Worm (Caenorhabditis elegans) whole organism, young adult: ENCODE measurements around the gene rad-54.L2.
A peak's percentile ranks its signal among the peaks of the same experiment; 100 is the strongest.

Experiments
- B0019.2 ChIP-seq: fragments of 200-800 bp; sonication (Bioruptor generic); conservative IDR thresholded peaks from 2 replicates; pipeline ENCODE4 v1.3.6; 2022; ENCODE audit warnings: missing genetic modification reagents, missing genetic modification characterization, missing compliant biosample characterization
- B0261.1 ChIP-seq: sonication (generic microtip); optimal IDR thresholded peaks from 2 replicates; lab custom pipeline; 2016; ENCODE audit warnings: mild to moderate bottlenecking, missing genetic modification characterization, moderate library complexity, missing compliant biosample characterization
- C06A6.2 ChIP-seq: fragments of 200-800 bp; sonication (Bioruptor generic); conservative IDR thresholded peaks from 2 replicates; pipeline ENCODE4 v1.3.6; 2022; ENCODE audit warnings: missing genetic modification characterization, missing compliant biosample characterization
- F10E7.11 ChIP-seq: sonication (generic microtip); optimal IDR thresholded peaks from 2 replicates; lab custom pipeline; 2017; ENCODE audit warnings: mild to moderate bottlenecking, missing genetic modification characterization, moderate library complexity, missing compliant biosample characterization
- F22D6.2 ChIP-seq: sonication (generic microtip); optimal IDR thresholded peaks from 2 replicates; lab custom pipeline; 2016; ENCODE audit warnings: mild to moderate bottlenecking, missing genetic modification characterization, missing compliant biosample characterization
- F33H1.4 ChIP-seq: fragments of 200-800 bp; sonication (Bioruptor generic); IDR thresholded peaks from 2 replicates; pipeline ENCODE4 v1.3.6; 2022; ENCODE audit warnings: missing genetic modification reagents, missing genetic modification characterization, missing compliant biosample characterization
- F39B2.1 ChIP-seq: fragments of 200-800 bp; sonication (Bioruptor generic); IDR thresholded peaks from 2 replicates; pipeline ENCODE4 v1.3.6; 2022; ENCODE audit warnings: missing genetic modification reagents, missing genetic modification characterization, missing compliant biosample characterization
- F55B11.4 ChIP-seq: sonication (generic microtip); optimal IDR thresholded peaks from 2 replicates; lab custom pipeline; 2016; ENCODE audit warnings: missing compliant biosample characterization, missing genetic modification characterization, borderline replicate concordance; ENCODE audit not compliant: insufficient read depth
- K12H6.12 ChIP-seq: fragments of 200-800 bp; sonication (Bioruptor generic); optimal IDR thresholded peaks from 2 replicates; lab custom pipeline; 2018; ENCODE audit warnings: mild to moderate bottlenecking, missing genetic modification characterization, missing compliant biosample characterization
- Y53F4B.3 ChIP-seq: fragments of 200-800 bp; sonication (Bioruptor generic); IDR thresholded peaks from 2 replicates; pipeline ENCODE4 v1.3.6; 2022; ENCODE audit warnings: missing genetic modification reagents, missing genetic modification characterization, missing compliant biosample characterization
- akir-1 ChIP-seq: fragments of 200-800 bp; sonication (Bioruptor generic); optimal IDR thresholded peaks from 2 replicates; lab custom pipeline; 2018; ENCODE audit warnings: mild to moderate bottlenecking, missing genetic modification characterization, moderate library complexity, missing compliant biosample characterization
- attf-3 ChIP-seq: fragments of 200-800 bp; sonication (Bioruptor generic); conservative IDR thresholded peaks from 2 replicates; pipeline ENCODE4 v1.3.6; 2022; ENCODE audit warnings: missing genetic modification reagents, missing genetic modification characterization, missing compliant biosample characterization
- bed-1 ChIP-seq: fragments of 200-800 bp; sonication (Bioruptor generic); IDR thresholded peaks from 2 replicates; pipeline ENCODE4 v1.3.6; 2022; ENCODE audit warnings: missing genetic modification reagents, missing genetic modification characterization, missing compliant biosample characterization
- ccch-3 ChIP-seq: fragments of 200-800 bp; sonication (Bioruptor generic); optimal IDR thresholded peaks from 2 replicates; lab custom pipeline; 2018; ENCODE audit warnings: mild to moderate bottlenecking, missing genetic modification characterization, missing compliant biosample characterization
- cebp-1 ChIP-seq, 2 experiments: fragments of 200-800 bp in 1 of 2; sonication (Bioruptor generic) in 1 of 2; sonication (generic microtip) in 1 of 2; IDR thresholded peaks in 1 of 2; optimal IDR thresholded peaks in 1 of 2; 2 replicates each; pipeline versions ENCODE4 v1.3.6 to Lab custom; 2017 to 2022; ENCODE audit warnings: missing compliant biosample characterization in 2 of 2, missing genetic modification characterization in 2 of 2, mild to moderate bottlenecking in 1 of 2, missing genetic modification reagents in 1 of 2, moderate library complexity in 1 of 2
- cebp-2 ChIP-seq: fragments of 200-800 bp; sonication (Bioruptor generic); IDR thresholded peaks from 2 replicates; pipeline ENCODE4 v1.3.6; 2022; ENCODE audit warnings: missing genetic modification characterization, missing compliant biosample characterization
- ceh-27 ChIP-seq: fragments of 200-800 bp; sonication (Bioruptor generic); optimal IDR thresholded peaks from 2 replicates; lab custom pipeline; 2018; ENCODE audit warnings: mild to moderate bottlenecking, missing genetic modification characterization, moderate library complexity, missing compliant biosample characterization
- ceh-58 ChIP-seq: fragments of 200-800 bp; sonication (Bioruptor generic); IDR thresholded peaks from 2 replicates; pipeline ENCODE4 v1.3.6; 2022; ENCODE audit warnings: missing genetic modification characterization, missing compliant biosample characterization
- chd-7 ChIP-seq: sonication (generic microtip); optimal IDR thresholded peaks from 2 replicates; lab custom pipeline; 2016; ENCODE audit warnings: mild to moderate bottlenecking, missing genetic modification characterization, moderate library complexity, missing compliant biosample characterization
- dox-1 ChIP-seq: fragments of 200-800 bp; sonication (Bioruptor generic); IDR thresholded peaks from 2 replicates; pipeline ENCODE4 v1.3.6; 2022; ENCODE audit warnings: missing genetic modification reagents, missing genetic modification characterization, missing compliant biosample characterization
- dpff-1 ChIP-seq: sonication (generic microtip); optimal IDR thresholded peaks from 2 replicates; lab custom pipeline; 2017; ENCODE audit warnings: mild to moderate bottlenecking, missing genetic modification characterization, missing compliant biosample characterization
- egl-18 ChIP-seq: fragments of 200-800 bp; sonication (Bioruptor generic); IDR thresholded peaks from 2 replicates; pipeline ENCODE4 v1.3.6; 2022; ENCODE audit warnings: missing genetic modification reagents, missing genetic modification characterization, missing compliant biosample characterization
- ets-4 ChIP-seq: fragments of 200-800 bp; sonication (Bioruptor generic); optimal IDR thresholded peaks from 2 replicates; lab custom pipeline; 2018; ENCODE audit warnings: mild to moderate bottlenecking, missing genetic modification characterization, missing compliant biosample characterization
- fkh-3 ChIP-seq: sonication (generic microtip); optimal IDR thresholded peaks from 2 replicates; lab custom pipeline; 2016; ENCODE audit warnings: mild to moderate bottlenecking, missing genetic modification characterization, missing compliant biosample characterization
- hlh-12 ChIP-seq: sonication (generic microtip); optimal IDR thresholded peaks from 2 replicates; lab custom pipeline; 2016; ENCODE audit warnings: missing genetic modification characterization, missing compliant biosample characterization
- hlh-26 ChIP-seq: fragments of 200-800 bp; sonication (Bioruptor generic); conservative IDR thresholded peaks from 2 replicates; pipeline ENCODE4 v1.3.6; 2022; ENCODE audit warnings: missing genetic modification reagents, missing genetic modification characterization, missing compliant biosample characterization
- hmg-1.2 ChIP-seq: fragments of 200-800 bp; sonication (Bioruptor generic); IDR thresholded peaks from 2 replicates; pipeline ENCODE4 v1.3.6; 2022; ENCODE audit warnings: missing genetic modification reagents, missing genetic modification characterization, missing compliant biosample characterization
- let-526 ChIP-seq: fragments of 200-800 bp; sonication (Bioruptor generic); IDR thresholded peaks from 2 replicates; pipeline ENCODE4 v1.3.6; 2022; ENCODE audit warnings: missing genetic modification reagents, missing genetic modification characterization, missing compliant biosample characterization
- mcd-1 ChIP-seq: fragments of 200-800 bp; sonication (Bioruptor generic); IDR thresholded peaks from 2 replicates; pipeline ENCODE4 v1.3.6; 2022; ENCODE audit warnings: missing genetic modification reagents, missing genetic modification characterization, missing compliant biosample characterization
- mel-28 ChIP-seq: sonication (generic microtip); optimal IDR thresholded peaks from 2 replicates; lab custom pipeline; 2016; ENCODE audit warnings: borderline replicate concordance, mild to moderate bottlenecking, missing genetic modification characterization, missing compliant biosample characterization
- mxl-1 ChIP-seq: sonication (generic microtip); optimal IDR thresholded peaks from 2 replicates; lab custom pipeline; 2016; ENCODE audit warnings: missing genetic modification characterization, missing compliant biosample characterization
- nfya-2 ChIP-seq: fragments of 200-800 bp; sonication (Bioruptor generic); IDR thresholded peaks from 2 replicates; pipeline ENCODE4 v1.3.6; 2022; ENCODE audit warnings: missing genetic modification reagents, missing genetic modification characterization, missing compliant biosample characterization
- nhr-27 ChIP-seq: fragments of 200-800 bp; sonication (Bioruptor generic); optimal IDR thresholded peaks from 2 replicates; lab custom pipeline; 2018; ENCODE audit warnings: mild to moderate bottlenecking, missing genetic modification characterization, moderate library complexity, missing compliant biosample characterization
- sea-2 ChIP-seq: fragments of 200-800 bp; sonication (Bioruptor generic); IDR thresholded peaks from 2 replicates; pipeline ENCODE4 v1.3.6; 2022; ENCODE audit warnings: missing genetic modification characterization, missing compliant biosample characterization
- snpc-3.4 ChIP-seq: sonication (generic microtip); optimal IDR thresholded peaks from 2 replicates; lab custom pipeline; 2017; ENCODE audit warnings: missing genetic modification characterization, mild to moderate bottlenecking, missing compliant biosample characterization, antibody characterized with exemption, moderate library complexity, missing genotype, missing genetic modification reagents
- sptf-2 ChIP-seq: fragments of 200-800 bp; sonication (Bioruptor generic); optimal IDR thresholded peaks from 2 replicates; lab custom pipeline; 2018; ENCODE audit warnings: mild to moderate bottlenecking, missing genetic modification characterization, missing compliant biosample characterization
- tbx-9 ChIP-seq: sonication (generic microtip); optimal IDR thresholded peaks from 2 replicates; lab custom pipeline; 2016; ENCODE audit warnings: borderline replicate concordance, missing genetic modification characterization, inconsistent platforms, missing compliant biosample characterization
- zim-3 ChIP-seq: sonication (generic microtip); optimal IDR thresholded peaks from 2 replicates; lab custom pipeline; 2017; ENCODE audit warnings: mild to moderate bottlenecking, missing genetic modification characterization, moderate library complexity, missing compliant biosample characterization

rad-54.L2 gene

DNA sequence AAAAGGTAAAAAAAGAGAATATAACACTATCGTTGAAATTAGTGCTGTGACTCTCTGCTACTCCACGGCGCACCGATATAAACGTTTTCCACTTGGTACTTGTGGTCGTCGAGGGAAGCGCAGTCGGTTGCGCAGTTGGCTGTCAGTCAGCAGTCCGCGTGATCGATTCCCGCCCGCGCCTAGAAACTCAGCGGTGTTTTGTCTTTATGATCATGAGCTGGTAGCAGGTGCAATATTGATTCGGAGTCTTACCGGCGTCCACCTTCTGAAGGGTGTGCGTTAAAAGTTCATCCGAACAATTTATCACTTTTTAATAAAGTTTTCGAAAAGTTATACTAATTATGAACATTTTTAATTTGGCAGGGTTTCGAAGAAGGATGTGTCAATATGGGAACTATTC lies 33.2 kb downstream of the rad-54.L2 start (continued):
- peak; percentile 93 for TF ChIP-seq fkh-3 (tag; lab: Kevin White, UChicago)
- peak; percentile 89 for TF ChIP-seq tbx-9
- TF ChIP-seq hlh-26 = no peak
- TF ChIP-seq dpff-1 = peak; percentile 85
- peak; percentile 95 for TF ChIP-seq sptf-2
- peak; percentile 51 for TF ChIP-seq F22D6.2
- peak; percentile 32 for TF ChIP-seq akir-1 (GFP tag; lab: Kevin White, UChicago)
- TF ChIP-seq C06A6.2 (GFP tag; lab: Robert Waterston, UW) = peak; percentile 73; the same call in 1 of the 2 replicates
- TF ChIP-seq K12H6.12 (tag; lab: Kevin White, UChicago) = peak; percentile 64
- peak; percentile 80 for TF ChIP-seq mxl-1 (tag; lab: Kevin White, UChicago)
- TF ChIP-seq cebp-2 = peak; percentile 86; the same call in 1 of the 2 replicates
- TF ChIP-seq F33H1.4 (GFP tag; lab: Robert Waterston, UW) = peak; percentile 38
- TF ChIP-seq nfya-2 (GFP tag; lab: Robert Waterston, UW) = no peak
- TF ChIP-seq zim-3 (tag; lab: Kevin White, UChicago) = peak; percentile 95
- peak; percentile 91 for TF ChIP-seq dox-1 (GFP tag; lab: Robert Waterston, UW)
- peak; percentile 98 for TF ChIP-seq B0261.1
- TF ChIP-seq sea-2 (GFP tag; lab: Robert Waterston, UW) = peak; percentile 83
- TF ChIP-seq attf-3 (GFP tag; lab: Robert Waterston, UW) = peak; percentile 87
- TF ChIP-seq F55B11.4 = no peak
- TF ChIP-seq Y53F4B.3 (GFP tag; lab: Robert Waterston, UW) = 0 out of 2 replicates have a peak, but pooled peaks have one; percentile 15
- peak; percentile 50; the same call in 1 of the 2 replicates for TF ChIP-seq let-526 (GFP tag; lab: Robert Waterston, UW)
- TF ChIP-seq hlh-12 (tag; lab: Kevin White, UChicago) = no peak
- TF ChIP-seq mcd-1 (GFP tag; lab: Robert Waterston, UW) = peak; percentile 79
- peak; percentile 38 for TF ChIP-seq ccch-3 (GFP tag; lab: Kevin White, UChicago)
- peak; percentile 31 for TF ChIP-seq mel-28
- 0 out of 2 replicates have a peak, but pooled peaks have one; percentile 65 for TF ChIP-seq bed-1 (GFP tag; lab: Robert Waterston, UW)
- 0 out of 2 replicates have a peak, but pooled peaks have one; percentile 43 for TF ChIP-seq B0019.2 (GFP tag; lab: Robert Waterston, UW)
- TF ChIP-seq snpc-3.4 (tag; lab: Kevin White, UChicago) = peak; percentile 89
- peak; percentile 93 for TF ChIP-seq ets-4 (GFP tag; lab: Kevin White, UChicago)
- peak; percentile 84 for TF ChIP-seq ceh-27 (GFP tag; lab: Kevin White, UChicago)
- TF ChIP-seq nhr-27 (tag; lab: Kevin White, UChicago) = peak; percentile 73
- TF ChIP-seq, all 124 proteins: peak for 107

DNA sequence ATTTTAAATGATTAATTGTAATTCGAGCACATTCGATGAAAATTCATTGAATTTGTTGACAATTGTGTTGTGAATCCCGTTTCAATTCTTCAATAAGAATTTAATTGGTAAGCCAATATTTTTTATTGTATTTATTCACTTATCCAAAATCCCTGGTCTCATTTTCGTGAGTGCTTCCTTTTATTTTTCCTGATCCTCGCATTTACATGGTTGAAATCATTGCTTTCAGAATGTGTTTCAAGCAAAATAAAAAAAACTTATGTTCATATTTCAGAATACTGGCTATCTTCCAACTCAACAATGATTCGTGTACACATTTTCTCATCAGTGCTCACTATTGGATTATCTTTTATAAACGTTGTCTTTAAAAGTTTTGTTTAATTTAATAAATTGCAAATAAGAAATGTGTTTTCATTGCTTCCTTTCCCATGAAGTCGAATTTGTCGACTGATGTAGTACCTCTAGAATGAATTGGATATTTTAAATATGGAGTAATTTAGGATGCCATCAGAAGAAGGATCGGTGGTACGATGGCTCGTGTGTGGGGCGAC lies 36.1 kb downstream of the rad-54.L2 start, which contains the start of the genes D1046.18 and slc-25A26:
Gene D1046.18 (plus strand): TSS at position 301 of the 551 bp plus-strand sequence.
Gene slc-25A26 (plus strand): TSS at position 501 of the 551 bp plus-strand sequence.
- TF ChIP-seq egl-18 (GFP tag; lab: Robert Waterston, UW) = no peak
- no peak for TF ChIP-seq nhr-27 (tag; lab: Kevin White, UChicago)
- TF ChIP-seq cebp-1 (GFP tag; IDR thresholded peaks at IDR 0.05; lab: Robert Waterston, UW) = no peak
- no peak for TF ChIP-seq cebp-1 (tag; optimal IDR thresholded peaks at IDR 0.05; lab: Kevin White, UChicago)
- no peak for TF ChIP-seq hmg-1.2 (GFP tag; lab: Robert Waterston, UW)
- TF ChIP-seq F39B2.1 (GFP tag; lab: Robert Waterston, UW) = no peak
- no peak for TF ChIP-seq let-526 (GFP tag; lab: Robert Waterston, UW)
- TF ChIP-seq F10E7.11 = no peak
- TF ChIP-seq ceh-58 (GFP tag; lab: Robert Waterston, UW) = no peak
- no peak for TF ChIP-seq chd-7
- TF ChIP-seq zim-3 (tag; lab: Kevin White, UChicago) = no peak
